Fruit fly (Drosophila melanogaster): ENCODE measurements around the gene CG12075.

CG12075 gene

DNA sequence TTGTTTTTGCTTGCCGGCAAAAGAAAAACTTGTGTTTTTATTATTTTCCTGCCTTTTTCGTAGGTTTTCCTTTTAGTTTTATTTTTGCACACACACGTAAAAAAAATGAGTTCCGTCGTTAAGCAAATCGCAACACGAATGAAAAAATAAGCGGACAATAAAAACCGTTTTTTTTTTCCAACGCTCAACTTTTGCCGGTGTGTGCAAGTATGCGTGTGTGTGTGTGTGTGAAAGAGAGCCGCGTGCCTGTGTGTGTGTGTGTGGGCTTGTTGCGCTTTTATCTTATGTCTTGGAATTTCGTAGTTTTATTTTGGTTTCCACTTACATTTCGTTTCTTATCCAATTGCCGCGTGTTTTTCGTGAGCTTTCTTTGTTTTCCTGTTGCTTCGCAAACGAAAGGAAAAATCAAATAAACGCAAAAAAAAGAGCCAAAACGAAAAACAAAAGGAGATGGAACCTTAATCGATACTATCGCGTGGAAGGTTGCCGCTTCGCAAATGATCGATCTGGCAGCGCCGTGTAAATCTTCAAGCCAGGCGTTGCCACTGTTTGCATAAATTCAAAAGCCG is 59.8 kb downstream of the CG12075 start, which contains the start of gene Moe:
Moe (minus strand) TSS at position 474 of the 569 bp plus-strand sequence.
- TF ChIP-seq CG5204 (GFP tag; optimal IDR thresholded peaks at IDR 0.05) = peak; percentile 50
- no peak for TF ChIP-seq pad (GFP tag; optimal IDR thresholded peaks at IDR 0.05)
- TF ChIP-seq CG11617 (GFP tag; optimal IDR thresholded peaks at IDR 0.05) = peak; percentile 64
- peak; percentile 54 for TF ChIP-seq CG14711 (tag; optimal IDR thresholded peaks at IDR 0.05)
- TF ChIP-seq CG7045 (GFP tag; optimal IDR thresholded peaks at IDR 0.05) = no peak
- no peak for TF ChIP-seq CG33017 (tag; optimal IDR thresholded peaks at IDR 0.05)
- no peak for TF ChIP-seq cnc (optimal IDR thresholded peaks at IDR 0.05)
- TF ChIP-seq bab1 (GFP tag; optimal IDR thresholded peaks at IDR 0.05) = peak; percentile 70
- peak; percentile 65 for TF ChIP-seq Mnt (GFP tag; optimal IDR thresholded peaks at IDR 0.05)
- no peak for TF ChIP-seq Hr96 (GFP tag; optimal IDR thresholded peaks at IDR 0.05)
- TF ChIP-seq toe (GFP tag; optimal IDR thresholded peaks at IDR 0.05) = peak; percentile 72
- TF ChIP-seq kay (GFP tag; ENCODE audit: borderline replicate concordance) = peak; percentile 81
- no peak for TF ChIP-seq Clk (GFP tag; optimal IDR thresholded peaks at IDR 0.05)
- peak; percentile 56 for TF ChIP-seq CG7101 (tag; optimal IDR thresholded peaks at IDR 0.05)
- TF ChIP-seq ovo (GFP tag; optimal IDR thresholded peaks at IDR 0.05) = peak; percentile 79
- TF ChIP-seq CG12768 (GFP tag; optimal IDR thresholded peaks at IDR 0.05) = peak; percentile 16
- peak; percentile 88 for TF ChIP-seq tj (GFP tag; optimal IDR thresholded peaks at IDR 0.05)
- peak; percentile 88 for TF ChIP-seq CG1620 (GFP tag; optimal IDR thresholded peaks at IDR 0.05)
- peak; percentile 65 for TF ChIP-seq Crg-1 (GFP tag; optimal IDR thresholded peaks at IDR 0.05)
- TF ChIP-seq cic (GFP tag; optimal IDR thresholded peaks at IDR 0.05) = peak; percentile 64

DNA sequence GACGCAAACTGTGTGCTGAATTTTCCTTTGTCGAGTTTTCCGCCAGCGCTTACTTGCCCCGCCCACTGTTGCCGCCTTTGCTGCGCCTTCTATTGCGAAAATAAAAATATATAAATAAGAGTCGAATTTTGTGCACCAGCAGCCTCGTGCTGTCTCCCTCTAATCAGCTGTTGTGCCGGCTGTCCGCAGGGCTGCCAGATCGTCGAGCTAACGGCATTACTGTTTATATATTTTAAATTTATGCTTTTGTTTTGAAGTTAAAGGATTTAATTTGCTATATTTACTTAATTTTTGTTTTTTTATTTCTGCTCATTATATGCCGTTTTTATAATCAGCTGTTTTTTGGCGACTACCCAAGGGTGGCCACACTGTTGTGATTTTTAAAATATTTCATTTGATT is 62.0 kb downstream of the CG12075 start, which contains the start of gene Uros1:
Uros1 (minus strand) TSS at position 171 of the 400 bp plus-strand sequence.
- TF ChIP-seq Crg-1 (GFP tag; optimal IDR thresholded peaks at IDR 0.05) (no peak), Mnt (GFP tag; optimal IDR thresholded peaks at IDR 0.05) (peak; percentile 63), toe (GFP tag; optimal IDR thresholded peaks at IDR 0.05) (peak; percentile 40), CG33017 (tag; optimal IDR thresholded peaks at IDR 0.05) (no peak), CG1620 (GFP tag; optimal IDR thresholded peaks at IDR 0.05) (peak; percentile 60), CG14711 (tag; optimal IDR thresholded peaks at IDR 0.05) (peak; percentile 41), Clk (GFP tag; optimal IDR thresholded peaks at IDR 0.05) (no peak), cnc (optimal IDR thresholded peaks at IDR 0.05) (no peak), CG7101 (tag; optimal IDR thresholded peaks at IDR 0.05) (peak; percentile 20), CG12768 (GFP tag; optimal IDR thresholded peaks at IDR 0.05) (no peak), CG11617 (GFP tag; optimal IDR thresholded peaks at IDR 0.05) (peak; percentile 8), Hr96 (GFP tag; optimal IDR thresholded peaks at IDR 0.05) (no peak), tj (GFP tag; optimal IDR thresholded peaks at IDR 0.05) (peak; percentile 20), bab1 (GFP tag; optimal IDR thresholded peaks at IDR 0.05) (peak; percentile 68), cic (GFP tag; optimal IDR thresholded peaks at IDR 0.05) (no peak), CG7045 (GFP tag; optimal IDR thresholded peaks at IDR 0.05) (no peak), kay (GFP tag; ENCODE audit: borderline replicate concordance) (no peak), ovo (GFP tag; optimal IDR thresholded peaks at IDR 0.05) (peak; percentile 86), CG5204 (GFP tag; optimal IDR thresholded peaks at IDR 0.05) (peak; percentile 58), pad (GFP tag; optimal IDR thresholded peaks at IDR 0.05) (no peak)

DNA sequence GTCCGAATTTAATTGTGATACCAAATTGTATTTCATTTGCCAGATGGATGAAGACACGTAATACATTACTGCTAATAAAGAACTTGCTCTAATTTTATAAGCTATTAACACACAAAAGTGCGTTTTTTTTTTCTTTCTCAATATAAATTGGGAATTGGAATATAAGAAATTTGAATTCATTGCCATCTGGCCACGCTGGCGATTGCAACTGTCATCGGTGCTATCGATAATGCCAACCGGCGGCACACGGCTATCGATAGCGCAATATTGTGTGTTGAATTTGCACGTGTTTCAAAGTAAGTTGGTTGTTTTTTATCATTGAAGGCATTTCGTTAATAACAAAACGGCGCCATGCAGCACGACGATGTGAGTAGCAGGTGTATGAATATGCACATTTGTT is 63.3 kb downstream of the CG12075 start, which contains the start of gene Rbm13:
Rbm13 (plus strand) TSS at position 253 of the 400 bp plus-strand sequence.
- TF ChIP-seq CG1620 (GFP tag; optimal IDR thresholded peaks at IDR 0.05) = no peak
- TF ChIP-seq Crg-1 (GFP tag; optimal IDR thresholded peaks at IDR 0.05) = no peak
- TF ChIP-seq CG7101 (tag; optimal IDR thresholded peaks at IDR 0.05) = peak; percentile 5
- TF ChIP-seq Mnt (GFP tag; optimal IDR thresholded peaks at IDR 0.05) = peak; percentile 92
- no peak for TF ChIP-seq kay (GFP tag; ENCODE audit: borderline replicate concordance)

DNA sequence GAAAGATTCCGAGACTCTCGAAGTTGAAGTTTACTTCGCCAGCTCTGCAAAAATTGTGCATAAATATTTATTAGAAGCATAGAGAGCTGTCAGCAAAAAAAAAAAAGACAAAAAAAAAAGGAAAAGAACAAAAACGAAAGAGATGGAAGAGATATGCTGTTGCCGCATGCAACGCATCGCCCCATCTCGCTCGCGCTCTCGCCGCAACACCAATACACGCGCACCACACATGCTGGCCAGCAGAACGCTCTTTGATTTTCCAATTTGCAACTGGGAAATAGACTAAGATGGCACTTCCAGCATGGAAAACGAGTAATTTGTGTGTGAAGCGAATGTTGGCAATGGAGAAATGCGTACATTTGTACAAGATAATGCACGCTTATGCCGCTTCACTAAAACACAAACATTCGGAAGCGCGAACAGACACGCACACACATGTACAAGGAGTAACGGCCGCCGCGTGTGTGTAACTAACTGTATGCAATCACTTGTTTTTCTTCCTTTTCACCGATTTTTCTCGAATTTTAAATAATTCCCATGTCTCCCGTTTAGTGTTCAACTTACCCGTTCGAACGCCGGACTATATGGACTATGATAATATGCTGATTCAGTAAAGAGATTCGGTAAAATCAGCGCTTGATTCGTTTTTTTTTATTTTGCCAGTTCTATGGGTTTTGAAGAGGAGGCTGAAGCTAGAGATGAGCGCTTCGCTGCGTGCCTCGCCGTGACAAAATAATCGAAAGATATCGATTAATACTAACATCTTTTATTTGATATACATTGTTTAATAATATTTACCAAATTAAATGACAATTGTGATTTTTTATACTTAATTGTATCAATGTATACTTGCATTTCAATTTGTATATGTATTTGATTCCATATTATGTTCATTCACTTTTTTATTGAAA is 67.7 kb downstream of the CG12075 start:
- peak; percentile 64 for TF ChIP-seq tj (GFP tag; optimal IDR thresholded peaks at IDR 0.05)
- TF ChIP-seq CG11617 (GFP tag; optimal IDR thresholded peaks at IDR 0.05) = peak; percentile 6
- TF ChIP-seq ovo (GFP tag; optimal IDR thresholded peaks at IDR 0.05) = peak; percentile 92
- peak; percentile 64 for TF ChIP-seq Mnt (GFP tag; optimal IDR thresholded peaks at IDR 0.05)
- TF ChIP-seq cic (GFP tag; optimal IDR thresholded peaks at IDR 0.05) = no peak
- no peak for TF ChIP-seq CG1620 (GFP tag; optimal IDR thresholded peaks at IDR 0.05)

DNA sequence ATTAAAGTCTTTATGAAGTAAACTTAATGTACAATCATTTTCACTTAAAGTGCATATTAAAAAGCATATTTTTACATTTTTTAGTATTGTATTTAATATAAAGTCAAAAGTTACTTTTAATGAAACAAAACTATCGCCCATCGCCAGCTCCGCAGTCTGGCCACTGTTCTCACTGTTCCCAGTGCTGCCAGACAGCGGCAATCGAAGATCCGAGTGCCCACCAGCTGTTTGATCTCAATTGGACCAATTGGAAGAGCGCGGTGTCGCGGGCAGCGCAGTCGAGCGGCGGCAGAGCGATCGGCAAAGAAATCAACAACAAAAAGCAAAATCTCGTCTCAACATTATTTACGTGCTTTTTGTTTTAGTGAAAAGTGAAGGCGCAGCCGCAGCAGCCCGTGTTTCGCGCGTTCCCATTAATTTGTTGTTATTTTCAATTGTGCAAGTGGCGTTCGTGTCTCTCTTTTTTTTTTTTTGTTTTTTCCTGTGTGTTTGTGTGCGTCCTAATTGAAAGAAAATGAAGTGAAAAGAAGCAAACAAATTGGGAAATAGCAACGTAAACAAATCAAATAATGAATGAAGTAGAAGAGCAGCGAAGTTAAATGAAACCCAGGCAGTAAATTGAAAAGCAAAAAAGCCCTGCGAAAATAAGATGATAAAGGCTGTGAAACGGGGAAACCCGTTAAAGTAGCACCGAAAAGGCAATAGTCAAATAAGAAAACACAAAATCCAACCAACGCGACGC is 68.9 kb downstream of the CG12075 start, which contains the start of gene rdgA:
rdgA (plus strand) TSS at position 264 of the 742 bp plus-strand sequence.
- TF ChIP-seq ovo (GFP tag; optimal IDR thresholded peaks at IDR 0.05) (no peak), CG1620 (GFP tag; optimal IDR thresholded peaks at IDR 0.05) (peak; percentile 49), CG12768 (GFP tag; optimal IDR thresholded peaks at IDR 0.05) (no peak), CG33017 (tag; optimal IDR thresholded peaks at IDR 0.05) (no peak), cnc (optimal IDR thresholded peaks at IDR 0.05) (no peak), CG7101 (tag; optimal IDR thresholded peaks at IDR 0.05) (peak; percentile 26), pad (GFP tag; optimal IDR thresholded peaks at IDR 0.05) (no peak), tj (GFP tag; optimal IDR thresholded peaks at IDR 0.05) (peak; percentile 20), CG14711 (tag; optimal IDR thresholded peaks at IDR 0.05) (no peak), bab1 (GFP tag; optimal IDR thresholded peaks at IDR 0.05) (no peak), CG5204 (GFP tag; optimal IDR thresholded peaks at IDR 0.05) (no peak), toe (GFP tag; optimal IDR thresholded peaks at IDR 0.05) (no peak), kay (GFP tag; ENCODE audit: borderline replicate concordance) (no peak), cic (GFP tag; optimal IDR thresholded peaks at IDR 0.05) (no peak), CG11617 (GFP tag; optimal IDR thresholded peaks at IDR 0.05) (no peak), CG7045 (GFP tag; optimal IDR thresholded peaks at IDR 0.05) (no peak), Crg-1 (GFP tag; optimal IDR thresholded peaks at IDR 0.05) (no peak), Clk (GFP tag; optimal IDR thresholded peaks at IDR 0.05) (no peak)
